Fruit fly (Drosophila melanogaster) whole organism, embryonic: ENCODE results near the gene CG34268.

Source experiments
- BEAF-32 ChIP-seq: fragments of 200-800 bp; sonication (Bioruptor generic); optimal IDR thresholded peaks from 3 replicates; lab custom pipeline; 2017; ENCODE audit warnings: missing biosample characterization, missing genetic modification characterization, mild to moderate bottlenecking, moderate library complexity, missing genetic modification reagents
- BtbVII ChIP-seq: fragments of 200-800 bp; sonication (Bioruptor generic); optimal IDR thresholded peaks from 3 replicates; lab custom pipeline; 2017; ENCODE audit warnings: missing biosample characterization, mild to moderate bottlenecking, missing genetic modification characterization
- CG11456 ChIP-seq: fragments of 200-800 bp; sonication (Bioruptor generic); IDR thresholded peaks from 3 replicates; pipeline ENCODE4 v1.3.6; 2022; ENCODE audit warnings: missing biosample characterization, missing genetic modification characterization
- CG11723 ChIP-seq: fragments of 200-800 bp; sonication (Bioruptor generic); optimal IDR thresholded peaks from 2 replicates; lab custom pipeline; 2017; ENCODE audit warnings: missing biosample characterization, mild to moderate bottlenecking, missing genetic modification characterization
- CG13287 ChIP-seq: fragments of 200-800 bp; sonication (Bioruptor generic); IDR thresholded peaks from 2 replicates; pipeline ENCODE4 v1.3.6; 2022; ENCODE audit warnings: missing biosample characterization, missing genetic modification characterization; ENCODE audit not compliant: partially characterized antibody
- CG13296 ChIP-seq: fragments of 200-800 bp; sonication (Bioruptor generic); optimal IDR thresholded peaks from 3 replicates; lab custom pipeline; 2018; ENCODE audit warnings: missing biosample characterization, mild to moderate bottlenecking, missing genetic modification characterization
- CG13424 ChIP-seq: fragments of 200-800 bp; sonication (Bioruptor generic); optimal IDR thresholded peaks from 2 replicates; lab custom pipeline; 2019; ENCODE audit warnings: missing biosample characterization, mild to moderate bottlenecking, missing genetic modification characterization, moderate library complexity
- CG14667 ChIP-seq: fragments of 200-800 bp; sonication (Bioruptor generic); IDR thresholded peaks from 2 replicates; pipeline ENCODE4 v1.3.6; 2022; ENCODE audit warnings: missing biosample characterization, missing genetic modification characterization
- CG14860 ChIP-seq: fragments of 200-800 bp; sonication (Bioruptor generic); IDR thresholded peaks from 3 replicates; pipeline ENCODE4 v1.3.6; 2022; ENCODE audit warnings: missing biosample characterization, missing genetic modification characterization; ENCODE audit not compliant: partially characterized antibody
- CG15269 ChIP-seq: fragments of 200-800 bp; sonication (Bioruptor generic); optimal IDR thresholded peaks from 2 replicates; lab custom pipeline; 2018; ENCODE audit warnings: missing biosample characterization, mild to moderate bottlenecking, missing genetic modification characterization, moderate library complexity
- CG1647 ChIP-seq: fragments of 200-800 bp; sonication (Bioruptor generic); optimal IDR thresholded peaks from 3 replicates; lab custom pipeline; 2016; ENCODE audit warnings: missing biosample characterization, missing genetic modification characterization
- CG17186 ChIP-seq: fragments of 200-800 bp; sonication (Bioruptor generic); optimal IDR thresholded peaks from 3 replicates; lab custom pipeline; 2017; ENCODE audit warnings: missing biosample characterization, missing genetic modification reagents, missing genetic modification characterization
- CG17328 ChIP-seq: fragments of 200-800 bp; sonication (Bioruptor generic); IDR thresholded peaks from 2 replicates; pipeline ENCODE4 v1.3.6; 2022; ENCODE audit warnings: missing biosample characterization, missing genetic modification characterization
- CG17612 ChIP-seq: fragments of 200-800 bp; sonication (Bioruptor generic); IDR thresholded peaks from 2 replicates; pipeline ENCODE4 v1.3.6; 2022; ENCODE audit warnings: missing biosample characterization, missing genetic modification characterization
- CG2889 ChIP-seq: fragments of 200-800 bp; sonication (Bioruptor generic); IDR thresholded peaks from 3 replicates; pipeline ENCODE4 v1.3.6; 2022; ENCODE audit warnings: missing biosample characterization, missing genetic modification characterization
- CG30020 ChIP-seq: fragments of 200-800 bp; optimal IDR thresholded peaks from 2 replicates; lab custom pipeline; 2019; ENCODE audit warnings: missing biosample characterization, mild to moderate bottlenecking, missing genetic modification characterization, moderate library complexity
- CG32772 ChIP-seq: fragments of 200-800 bp; sonication (Bioruptor generic); IDR thresholded peaks from 2 replicates; pipeline ENCODE4 v1.3.6; 2022; ENCODE audit warnings: missing biosample characterization, missing genetic modification characterization
- CG5245 ChIP-seq: fragments of 200-800 bp; sonication (Bioruptor generic); optimal IDR thresholded peaks from 3 replicates; lab custom pipeline; 2016; ENCODE audit warnings: missing biosample characterization, missing genetic modification characterization
- CG6854 ChIP-seq: fragments of 200-800 bp; sonication (Bioruptor generic); optimal IDR thresholded peaks from 3 replicates; lab custom pipeline; 2017; ENCODE audit warnings: missing biosample characterization, mild to moderate bottlenecking, missing genetic modification characterization
- CG8359 ChIP-seq: fragments of 200-800 bp; sonication (Bioruptor generic); optimal IDR thresholded peaks from 2 replicates; lab custom pipeline; 2017; ENCODE audit warnings: missing biosample characterization, mild to moderate bottlenecking, missing genetic modification characterization, borderline replicate concordance
- CG8944 ChIP-seq: fragments of 200-800 bp; sonication (Bioruptor generic); optimal IDR thresholded peaks from 3 replicates; lab custom pipeline; 2016; ENCODE audit warnings: missing biosample characterization, missing genetic modification characterization
- CG9215 ChIP-seq: fragments of 200-800 bp; sonication (Bioruptor generic); IDR thresholded peaks from 2 replicates; pipeline ENCODE4 v1.3.6; 2022; ENCODE audit warnings: missing biosample characterization, missing genetic modification characterization
- CG9437 ChIP-seq: fragments of 200-800 bp; sonication (Bioruptor generic); optimal IDR thresholded peaks from 2 replicates; lab custom pipeline; 2018; ENCODE audit warnings: missing biosample characterization, mild to moderate bottlenecking, missing genetic modification characterization
- CkIIα-i1 ChIP-seq: fragments of 200-800 bp; sonication (Bioruptor generic); IDR thresholded peaks from 2 replicates; pipeline ENCODE4 v1.3.6; 2022; ENCODE audit warnings: missing biosample characterization, missing genetic modification characterization
- Dbx ChIP-seq: fragments of 200-800 bp; sonication (Bioruptor generic); IDR thresholded peaks from 3 replicates; pipeline ENCODE4 v1.3.6; 2022; ENCODE audit warnings: missing biosample characterization, missing genetic modification characterization
- Ets97D ChIP-seq: fragments of 200-800 bp; sonication (Bioruptor generic); optimal IDR thresholded peaks from 3 replicates; lab custom pipeline; 2016; ENCODE audit warnings: missing biosample characterization, missing genetic modification characterization
- HHEX ChIP-seq: fragments of 200-800 bp; sonication (Bioruptor generic); optimal IDR thresholded peaks from 3 replicates; lab custom pipeline; 2017; ENCODE audit warnings: missing biosample characterization, mild to moderate bottlenecking, missing genetic modification characterization, missing genetic modification reagents
- HLH4C ChIP-seq: fragments of 200-800 bp; sonication (Bioruptor generic); IDR thresholded peaks from 3 replicates; pipeline ENCODE4 v1.3.6; 2022; ENCODE audit warnings: missing biosample characterization, missing genetic modification characterization; ENCODE audit not compliant: partially characterized antibody
- HLH54F ChIP-seq: fragments of 200-800 bp; sonication (Bioruptor generic); optimal IDR thresholded peaks from 3 replicates; lab custom pipeline; 2016; ENCODE audit warnings: missing biosample characterization, missing genetic modification characterization
- Hey ChIP-seq: fragments of 200-800 bp; sonication (Bioruptor generic); optimal IDR thresholded peaks from 3 replicates; lab custom pipeline; 2018; ENCODE audit warnings: missing biosample characterization, mild to moderate bottlenecking, missing genetic modification characterization
- Hr39 ChIP-seq: fragments of >200 bp; optimal IDR thresholded peaks from 2 replicates; lab custom pipeline; 2017
- Hsf ChIP-seq: fragments of 200-800 bp; sonication (Bioruptor generic); optimal IDR thresholded peaks from 3 replicates; lab custom pipeline; 2016; ENCODE audit warnings: missing biosample characterization, missing genetic modification characterization
- Kr ChIP-seq: fragments of 200-800 bp; sonication (Bioruptor generic); optimal IDR thresholded peaks from 2 replicates; lab custom pipeline; 2017; ENCODE audit warnings: missing biosample characterization, mild to moderate bottlenecking, missing genetic modification characterization
- Nf-YA ChIP-seq: fragments of 200-800 bp; sonication (Bioruptor generic); IDR thresholded peaks from 2 replicates; pipeline ENCODE4 v1.3.6; 2022; ENCODE audit warnings: missing biosample characterization, missing genetic modification characterization
- Sry-β ChIP-seq: fragments of 200-800 bp; sonication (Bioruptor generic); optimal IDR thresholded peaks from 2 replicates; lab custom pipeline; 2018; ENCODE audit warnings: missing biosample characterization, mild to moderate bottlenecking, missing genetic modification characterization, moderate library complexity
- ab ChIP-seq: fragments of 200-800 bp; sonication (Bioruptor generic); optimal IDR thresholded peaks from 2 replicates; lab custom pipeline; 2016; ENCODE audit warnings: missing biosample characterization, missing genetic modification characterization
- cad ChIP-seq: fragments of >200 bp; optimal IDR thresholded peaks from 2 replicates; lab custom pipeline; 2017; ENCODE audit warnings: missing biosample characterization, missing genetic modification characterization
- crp ChIP-seq, 2 experiments: fragments of 200-800 bp; sonication (Bioruptor generic); optimal IDR thresholded peaks; 2 replicates in 1 of 2; 3 replicates in 1 of 2; lab custom pipeline; 2017; ENCODE audit warnings: missing biosample characterization in 2 of 2, missing genetic modification characterization in 2 of 2, mild to moderate bottlenecking in 1 of 2, moderate library complexity in 1 of 2
- danr ChIP-seq: fragments of 200-800 bp; sonication (Bioruptor generic); IDR thresholded peaks from 2 replicates; pipeline ENCODE4 v1.3.6; 2022; ENCODE audit warnings: missing biosample characterization, missing genetic modification characterization
- dimm ChIP-seq: fragments of 200-800 bp; sonication (Bioruptor generic); IDR thresholded peaks from 2 replicates; pipeline ENCODE4 v1.3.6; 2022; ENCODE audit warnings: missing biosample characterization, missing genetic modification characterization
- disco-r ChIP-seq: fragments of 200-800 bp; sonication (Bioruptor generic); optimal IDR thresholded peaks from 2 replicates; lab custom pipeline; 2016; ENCODE audit warnings: missing biosample characterization, missing genetic modification characterization
- esg ChIP-seq: fragments of 200-800 bp; sonication (Bioruptor generic); conservative IDR thresholded peaks from 2 replicates; pipeline ENCODE4 v1.3.6; 2022; ENCODE audit warnings: missing biosample characterization, missing genetic modification characterization
- gt ChIP-seq: fragments of 200-800 bp; sonication (Bioruptor generic); IDR thresholded peaks from 2 replicates; pipeline ENCODE4 v1.3.6; 2022; ENCODE audit warnings: missing biosample characterization, missing genetic modification characterization
- hth ChIP-seq: fragments of >200 bp; optimal IDR thresholded peaks from 2 replicates; lab custom pipeline; 2017; ENCODE audit warnings: inconsistent platforms
- jigr1 ChIP-seq: fragments of 200-800 bp; sonication (Bioruptor generic); IDR thresholded peaks from 3 replicates; pipeline ENCODE4 v1.3.6; 2022; ENCODE audit warnings: missing biosample characterization, missing genetic modification characterization
- phol ChIP-seq: fragments of 200-800 bp; sonication (Bioruptor generic); optimal IDR thresholded peaks from 3 replicates; lab custom pipeline; 2018; ENCODE audit warnings: missing biosample characterization, mild to moderate bottlenecking, missing genetic modification characterization, moderate library complexity
- salm ChIP-seq: fragments of 200-800 bp; sonication (Bioruptor generic); optimal IDR thresholded peaks from 2 replicates; lab custom pipeline; 2018; ENCODE audit warnings: missing biosample characterization, mild to moderate bottlenecking, missing genetic modification characterization
- seq ChIP-seq: fragments of 200-800 bp; sonication (Bioruptor generic); IDR thresholded peaks from 2 replicates; pipeline ENCODE4 v1.3.6; 2022; ENCODE audit warnings: missing biosample characterization, missing genetic modification characterization
- slbo ChIP-seq: fragments of 200-800 bp; sonication (Bioruptor generic); IDR thresholded peaks from 2 replicates; pipeline ENCODE4 v1.3.6; 2022; ENCODE audit warnings: missing biosample characterization, missing genetic modification characterization
- tll ChIP-seq, 2 experiments: fragments of 200-800 bp in 1 of 2; fragments of >200 bp in 1 of 2; sonication (Bioruptor generic) in 1 of 2; optimal IDR thresholded peaks; 2 replicates each; lab custom pipeline; 2017 to 2019; ENCODE audit warnings: missing biosample characterization in 2 of 2, missing genetic modification characterization in 2 of 2, mild to moderate bottlenecking in 1 of 2, moderate library complexity in 1 of 2
- ttk ChIP-seq: fragments of 200-800 bp; sonication (Bioruptor generic); IDR thresholded peaks from 2 replicates; pipeline ENCODE4 v2.1.2; 2022; ENCODE audit warnings: missing biosample characterization, missing genetic modification characterization

The CG34268 gene

dm6 chr3L:545512-546161 lies 44.9 kb downstream of the CG34268 start (continued):
- TF ChIP-seq HHEX (peak; percentile 67), CG17328 (0 out of 2 replicates have a peak, but pooled peaks have one; percentile 5), jigr1 (GFP tag; lab: Robert Waterston, UW) (no peak; the same call in 2 of the 3 replicates), BEAF-32 (GFP tag; lab: Kevin White, UChicago) (no peak), seq (GFP tag; lab: Robert Waterston, UW) (peak; percentile 39; the same call in 1 of the 2 replicates), Hsf (peak; percentile 62), Hr39 (lab: Kevin White, UChicago) (no peak), CG11723 (no peak), cad (GFP tag; lab: Kevin White, UChicago) (no peak), CG14667 (GFP tag; lab: Robert Waterston, UW) (peak; percentile 38; the same call in 1 of the 2 replicates), disco-r (no peak), hth (no peak), Hey (tag; lab: Kevin White, UChicago) (no peak), salm (tag; lab: Kevin White, UChicago) (no peak), CG14860 (GFP tag; lab: Robert Waterston, UW) (no peak), CG6854 (GFP tag; lab: Kevin White, UChicago) (peak; percentile 60), HLH54F (GFP tag; lab: Kevin White, UChicago) (peak; percentile 78), Dbx (GFP tag; lab: Robert Waterston, UW) (peak; percentile 91), HLH4C (GFP tag; lab: Robert Waterston, UW) (no peak), gt (GFP tag; lab: Robert Waterston, UW) (no peak), phol (tag; lab: Kevin White, UChicago) (peak; percentile 33), CG11456 (GFP tag; lab: Robert Waterston, UW) (peak; percentile 77; the same call in 2 of the 3 replicates), CG5245 (no peak), CG13287 (no peak), CG15269 (peak; percentile 72), slbo (GFP tag; lab: Robert Waterston, UW) (peak; percentile 86), crp (GFP tag; optimal IDR thresholded peaks at IDR 0.05; lab: Kevin White, UChicago) (no peak), Sry-β (GFP tag; lab: Kevin White, UChicago) (no peak), BtbVII (GFP tag; lab: Kevin White, UChicago) (peak; percentile 70), dimm (GFP tag; lab: Robert Waterston, UW) (0 out of 2 replicates have a peak, but pooled peaks have one; percentile 6), ttk (peak; percentile 49; the same call in 1 of the 2 replicates), Nf-YA (GFP tag; lab: Robert Waterston, UW) (0 out of 2 replicates have a peak, but pooled peaks have one; percentile 13), CG13424 (tag; lab: Kevin White, UChicago) (peak; percentile 64), Kr (no peak), CG8944 (peak; percentile 15), CG17186 (no peak), esg (GFP tag; lab: Robert Waterston, UW) (peak; percentile 62), CG17612 (peak; percentile 43; the same call in 1 of the 2 replicates), CG32772 (peak; percentile 63; the same call in 1 of the 2 replicates)

- TF ChIP-seq CG9215 (peak; percentile 92), Ets97D (peak; percentile 40), CG2889 (peak; percentile 83; the same call in 2 of the 3 replicates), CkIIα-i1 (GFP tag; lab: Robert Waterston, UW) (no peak), danr (GFP tag; lab: Robert Waterston, UW) (peak; percentile 50; the same call in 1 of the 2 replicates), CG8359 (GFP tag; lab: Kevin White, UChicago) (no peak), CG13296 (GFP tag; lab: Kevin White, UChicago) (peak; percentile 34), CG13424 (tag; lab: Kevin White, UChicago) (peak; percentile 34), ab (GFP tag; lab: Kevin White, UChicago) (peak; percentile 15), CG9437 (GFP tag; lab: Kevin White, UChicago) (no peak), CG30020 (tag; lab: Kevin White, UChicago) (no peak), CG1647 (GFP tag; lab: Kevin White, UChicago) (peak; percentile 70), tll (GFP tag; optimal IDR thresholded peaks at IDR 0.05; lab: Kevin White, UChicago) (no peak)
Measured at dm6 chr3L:546819-547441, 46.2 kb downstream of the CG34268 start.
